Fruit fly (Drosophila melanogaster) whole organism, embryonic: ENCODE measurements around the gene Cka.

Experiments used
- C15 ChIP-seq: fragments of 200-800 bp; sonication (Bioruptor generic); IDR thresholded peaks from 3 replicates; pipeline ENCODE4 v1.3.6; 2022; ENCODE audit warnings: missing biosample characterization, missing genetic modification characterization
- CG10979 ChIP-seq: fragments of 200-800 bp; sonication (Bioruptor generic); optimal IDR thresholded peaks from 2 replicates; lab custom pipeline; 2018; ENCODE audit warnings: missing biosample characterization, mild to moderate bottlenecking, missing genetic modification characterization, moderate library complexity
- CG12744 ChIP-seq: fragments of 200-800 bp; sonication (Bioruptor generic); optimal IDR thresholded peaks from 2 replicates; lab custom pipeline; 2016; ENCODE audit warnings: missing biosample characterization, missing genetic modification characterization
- CG12942 ChIP-seq: fragments of 200-800 bp; sonication (Bioruptor generic); optimal IDR thresholded peaks from 3 replicates; lab custom pipeline; 2016; ENCODE audit warnings: missing biosample characterization, missing genetic modification characterization
- CG13775 ChIP-seq: fragments of 200-800 bp; sonication (Bioruptor generic); optimal IDR thresholded peaks from 3 replicates; lab custom pipeline; 2017; ENCODE audit warnings: missing biosample characterization, mild to moderate bottlenecking, missing genetic modification characterization
- CG14014 ChIP-seq: fragments of 200-800 bp; sonication (Bioruptor generic); IDR thresholded peaks from 2 replicates; pipeline ENCODE4 v1.3.6; 2022; ENCODE audit warnings: missing biosample characterization, missing genetic modification characterization
- CG1603 ChIP-seq: fragments of 200-800 bp; sonication (Bioruptor generic); optimal IDR thresholded peaks from 2 replicates; lab custom pipeline; 2019; ENCODE audit warnings: missing biosample characterization, mild to moderate bottlenecking, missing genetic modification characterization, moderate library complexity
- CG16813 ChIP-seq: fragments of 200-800 bp; sonication (Bioruptor generic); IDR thresholded peaks from 3 replicates; pipeline ENCODE4 v1.3.6; 2022; ENCODE audit warnings: missing biosample characterization, missing genetic modification characterization; ENCODE audit not compliant: partially characterized antibody
- CG1832 ChIP-seq: fragments of 200-800 bp; sonication (Bioruptor generic); optimal IDR thresholded peaks from 2 replicates; lab custom pipeline; 2017; ENCODE audit warnings: missing biosample characterization, mild to moderate bottlenecking, missing genetic modification characterization, inconsistent platforms
- CG2116 ChIP-seq: fragments of 200-800 bp; sonication (Bioruptor generic); optimal IDR thresholded peaks from 3 replicates; lab custom pipeline; 2018; ENCODE audit warnings: missing biosample characterization, mild to moderate bottlenecking, missing genetic modification characterization
- CG30020 ChIP-seq: fragments of 200-800 bp; optimal IDR thresholded peaks from 2 replicates; lab custom pipeline; 2019; ENCODE audit warnings: missing biosample characterization, mild to moderate bottlenecking, missing genetic modification characterization, moderate library complexity
- CG3065 ChIP-seq: fragments of 200-800 bp; sonication (Bioruptor generic); optimal IDR thresholded peaks from 2 replicates; lab custom pipeline; 2016; ENCODE audit warnings: missing biosample characterization, missing genetic modification characterization
- CG32532 ChIP-seq: fragments of 200-800 bp; sonication (Bioruptor generic); IDR thresholded peaks from 2 replicates; pipeline ENCODE4 v1.3.6; 2022; ENCODE audit warnings: missing biosample characterization, missing genetic modification characterization
- CG4424 ChIP-seq: fragments of 200-800 bp; sonication (Bioruptor generic); optimal IDR thresholded peaks from 3 replicates; lab custom pipeline; 2016; ENCODE audit warnings: missing biosample characterization, missing genetic modification characterization
- CG4820 ChIP-seq: fragments of 200-800 bp; sonication (Bioruptor generic); optimal IDR thresholded peaks from 3 replicates; lab custom pipeline; 2016; ENCODE audit warnings: missing biosample characterization, missing genetic modification characterization
- CG5245 ChIP-seq: fragments of 200-800 bp; sonication (Bioruptor generic); optimal IDR thresholded peaks from 3 replicates; lab custom pipeline; 2016; ENCODE audit warnings: missing biosample characterization, missing genetic modification characterization
- CG6813 ChIP-seq: fragments of 200-800 bp; sonication (Bioruptor generic); optimal IDR thresholded peaks from 2 replicates; lab custom pipeline; 2017; ENCODE audit warnings: missing biosample characterization, missing genetic modification characterization, mild to moderate bottlenecking, moderate library complexity, missing genetic modification reagents
- CG9215 ChIP-seq: fragments of 200-800 bp; sonication (Bioruptor generic); IDR thresholded peaks from 2 replicates; pipeline ENCODE4 v1.3.6; 2022; ENCODE audit warnings: missing biosample characterization, missing genetic modification characterization
- CG9797 ChIP-seq: fragments of 200-800 bp; sonication (Bioruptor generic); optimal IDR thresholded peaks from 3 replicates; lab custom pipeline; 2018; ENCODE audit warnings: missing biosample characterization, mild to moderate bottlenecking, missing genetic modification characterization
- Dbx ChIP-seq: fragments of 200-800 bp; sonication (Bioruptor generic); IDR thresholded peaks from 3 replicates; pipeline ENCODE4 v1.3.6; 2022; ENCODE audit warnings: missing biosample characterization, missing genetic modification characterization
- Dll ChIP-seq: fragments of 200-800 bp; sonication (Bioruptor generic); IDR thresholded peaks from 4 replicates; pipeline ENCODE4 v1.3.6; 2022; ENCODE audit warnings: missing biosample characterization, missing genetic modification characterization; ENCODE audit not compliant: partially characterized antibody
- E2f2 ChIP-seq: fragments of 200-800 bp; sonication (Bioruptor generic); IDR thresholded peaks from 2 replicates; pipeline ENCODE4 v1.3.6; 2022; ENCODE audit warnings: missing biosample characterization, missing genetic modification characterization
- ERR ChIP-seq: fragments of 200-800 bp; sonication (Bioruptor generic); optimal IDR thresholded peaks from 2 replicates; lab custom pipeline; 2016; ENCODE audit warnings: missing biosample characterization, missing genetic modification characterization
- H2.0 ChIP-seq: fragments of 200-800 bp; sonication (Bioruptor generic); IDR thresholded peaks from 2 replicates; pipeline ENCODE4 v1.3.6; 2022; ENCODE audit warnings: missing biosample characterization, missing genetic modification characterization
- MESR4 ChIP-seq: fragments of 200-800 bp; sonication (Bioruptor generic); optimal IDR thresholded peaks from 2 replicates; lab custom pipeline; 2018; ENCODE audit warnings: missing biosample characterization, mild to moderate bottlenecking, missing genetic modification characterization, moderate library complexity
- Max ChIP-seq: fragments of 200-800 bp; sonication (Bioruptor generic); optimal IDR thresholded peaks from 2 replicates; lab custom pipeline; 2016; ENCODE audit warnings: missing biosample characterization, mild to moderate bottlenecking, missing genetic modification characterization
- NfI ChIP-seq: fragments of 200-800 bp; sonication (Bioruptor generic); optimal IDR thresholded peaks from 3 replicates; lab custom pipeline; 2018; ENCODE audit warnings: missing biosample characterization, mild to moderate bottlenecking, missing genetic modification characterization, moderate library complexity
- Optix ChIP-seq: fragments of 200-800 bp; sonication (Bioruptor generic); IDR thresholded peaks from 3 replicates; pipeline ENCODE4 v1.3.6; 2022; ENCODE audit warnings: missing biosample characterization, missing genetic modification characterization
- Rx ChIP-seq: fragments of 200-800 bp; sonication (Bioruptor generic); IDR thresholded peaks from 2 replicates; pipeline ENCODE4 v1.3.6; 2022; ENCODE audit warnings: missing biosample characterization, missing genetic modification characterization
- Scr ChIP-seq: fragments of 200-800 bp; sonication (Bioruptor generic); IDR thresholded peaks from 2 replicates; pipeline ENCODE4 v1.3.6; 2022; ENCODE audit warnings: missing biosample characterization, missing genetic modification characterization; ENCODE audit not compliant: partially characterized antibody
- Xbp1 ChIP-seq: fragments of 200-800 bp; sonication (Bioruptor generic); optimal IDR thresholded peaks from 3 replicates; lab custom pipeline; 2016; ENCODE audit warnings: missing biosample characterization, mild to moderate bottlenecking, missing genetic modification characterization
- ase ChIP-seq: fragments of 200-800 bp; sonication (Bioruptor generic); IDR thresholded peaks from 3 replicates; pipeline ENCODE4 v1.3.6; 2022; ENCODE audit warnings: missing biosample characterization, missing genetic modification characterization
- az2 ChIP-seq: fragments of 200-800 bp; sonication (Bioruptor generic); optimal IDR thresholded peaks from 3 replicates; lab custom pipeline; 2016; ENCODE audit warnings: missing biosample characterization, missing genetic modification characterization
- bcd ChIP-seq: fragments of 200-800 bp; sonication (Bioruptor generic); optimal IDR thresholded peaks from 2 replicates; lab custom pipeline; 2017; ENCODE audit warnings: missing biosample characterization, mild to moderate bottlenecking, missing genetic modification characterization
- bowl ChIP-seq: fragments of 200-800 bp; sonication (Bioruptor generic); IDR thresholded peaks from 2 replicates; pipeline ENCODE4 v1.3.6; 2022; ENCODE audit warnings: missing biosample characterization, missing genetic modification characterization
- cato ChIP-seq: fragments of 200-800 bp; sonication (Bioruptor generic); optimal IDR thresholded peaks from 2 replicates; lab custom pipeline; 2016; ENCODE audit warnings: missing biosample characterization, missing genetic modification characterization, borderline replicate concordance
- dimm ChIP-seq: fragments of 200-800 bp; sonication (Bioruptor generic); IDR thresholded peaks from 2 replicates; pipeline ENCODE4 v1.3.6; 2022; ENCODE audit warnings: missing biosample characterization, missing genetic modification characterization
- dpn ChIP-seq, 2 experiments: fragments of 200-800 bp; sonication (Bioruptor generic); optimal IDR thresholded peaks; 3 replicates each; lab custom pipeline; 2016; ENCODE audit warnings: missing biosample characterization in 2 of 2, missing genetic modification characterization in 2 of 2
- esg ChIP-seq: fragments of 200-800 bp; sonication (Bioruptor generic); conservative IDR thresholded peaks from 2 replicates; pipeline ENCODE4 v1.3.6; 2022; ENCODE audit warnings: missing biosample characterization, missing genetic modification characterization
- gro ChIP-seq: fragments of 200-800 bp; sonication (Bioruptor generic); optimal IDR thresholded peaks from 2 replicates; lab custom pipeline; 2016; ENCODE audit warnings: missing biosample characterization, missing genetic modification characterization
- hkb ChIP-seq, 2 experiments: fragments of 200-800 bp in 1 of 2; fragments of >200 bp in 1 of 2; sonication (Bioruptor generic) in 1 of 2; IDR thresholded peaks in 1 of 2; optimal IDR thresholded peaks in 1 of 2; 2 replicates each; pipeline versions ENCODE4 v1.3.6 to Lab custom; 2017 to 2022; ENCODE audit warnings: missing biosample characterization in 1 of 2, missing genetic modification characterization in 1 of 2
- kah ChIP-seq: fragments of 200-800 bp; sonication (Bioruptor generic); optimal IDR thresholded peaks from 2 replicates; lab custom pipeline; 2018; ENCODE audit warnings: missing biosample characterization, mild to moderate bottlenecking, missing genetic modification characterization
- mam ChIP-seq: fragments of 200-800 bp; sonication (Bioruptor generic); optimal IDR thresholded peaks from 3 replicates; lab custom pipeline; 2016; ENCODE audit warnings: missing biosample characterization, missing genetic modification characterization
- pb ChIP-seq: fragments of 200-800 bp; sonication (Bioruptor generic); optimal IDR thresholded peaks from 3 replicates; lab custom pipeline; 2016; ENCODE audit warnings: missing biosample characterization, missing genetic modification characterization
- sd ChIP-seq: fragments of 200-800 bp; sonication (Bioruptor generic); optimal IDR thresholded peaks from 3 replicates; lab custom pipeline; 2018; ENCODE audit warnings: missing biosample characterization, mild to moderate bottlenecking, missing genetic modification characterization, moderate library complexity
- stc ChIP-seq: fragments of 200-800 bp; sonication (Bioruptor generic); IDR thresholded peaks from 2 replicates; pipeline ENCODE4 v1.3.6; 2022; ENCODE audit warnings: missing biosample characterization, missing genetic modification characterization
- stwl ChIP-seq: fragments of 200-800 bp; sonication (Bioruptor generic); optimal IDR thresholded peaks from 3 replicates; lab custom pipeline; 2018; ENCODE audit warnings: missing biosample characterization, mild to moderate bottlenecking, missing genetic modification characterization, moderate library complexity
- sug ChIP-seq: fragments of 200-800 bp; optimal IDR thresholded peaks from 2 replicates; lab custom pipeline; 2019; ENCODE audit warnings: missing biosample characterization, mild to moderate bottlenecking, missing genetic modification characterization, moderate library complexity
- tna ChIP-seq: fragments of 200-800 bp; sonication (Bioruptor generic); IDR thresholded peaks from 2 replicates; pipeline ENCODE4 v1.3.6; 2022; ENCODE audit warnings: missing biosample characterization, missing genetic modification characterization; ENCODE audit not compliant: partially characterized antibody
- tx ChIP-seq: fragments of 200-800 bp; sonication (Bioruptor generic); optimal IDR thresholded peaks from 2 replicates; lab custom pipeline; 2016; ENCODE audit warnings: missing biosample characterization, missing genetic modification characterization

Gene Cka

DNA sequence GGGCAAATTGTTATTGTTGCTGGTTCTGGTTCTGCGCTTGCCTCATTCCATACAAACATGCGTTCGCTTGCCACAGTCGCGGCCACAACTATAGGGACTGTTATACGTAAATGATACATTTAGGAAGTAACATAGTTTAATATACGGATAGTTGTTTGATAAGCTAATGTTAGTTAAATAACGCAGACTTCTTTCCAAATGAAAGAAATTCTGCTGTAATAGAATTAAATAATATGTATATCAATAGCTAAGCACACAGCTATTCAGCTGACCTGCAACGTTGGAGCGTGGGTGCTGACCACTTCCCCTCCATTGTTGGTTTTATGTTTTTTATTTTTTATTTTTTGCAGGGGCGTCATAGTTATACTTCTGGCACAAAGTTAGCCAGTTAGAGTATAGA, 4.2 kb downstream of the Cka start (continued):
- TF ChIP-seq az2 (peak; percentile 51), CG10979 (peak; percentile 52), stc (GFP tag; lab: Robert Waterston, UW) (peak; percentile 69; the same call in 1 of the 2 replicates), bowl (GFP tag; lab: Robert Waterston, UW) (peak; percentile 48; the same call in 1 of the 2 replicates), CG6813 (GFP tag; lab: Kevin White, UChicago) (no peak), ERR (no peak), Rx (GFP tag; lab: Robert Waterston, UW) (peak; percentile 25; the same call in 1 of the 2 replicates), stwl (tag; lab: Kevin White, UChicago) (no peak), Xbp1 (GFP tag; lab: Kevin White, UChicago) (peak; percentile 70), CG2116 (peak; percentile 6), CG5245 (GFP tag; lab: Kevin White, UChicago) (peak; percentile 39), Scr (no peak), E2f2 (GFP tag; lab: Robert Waterston, UW) (peak; percentile 54), bcd (GFP tag; lab: Kevin White, UChicago) (peak; percentile 32), Optix (GFP tag; lab: Robert Waterston, UW) (0 out of 3 replicates have a peak, but pooled peaks have one; percentile 13), dimm (0 out of 2 replicates have a peak, but pooled peaks have one; percentile 14), MESR4 (GFP tag; lab: Kevin White, UChicago) (no peak), H2.0 (GFP tag; lab: Robert Waterston, UW) (peak; percentile 55; the same call in 1 of the 2 replicates), CG3065 (GFP tag; lab: Kevin White, UChicago) (no peak), CG30020 (tag; lab: Kevin White, UChicago) (no peak), dpn (GFP tag; optimal IDR thresholded peaks at IDR 0.05; lab: Kevin White, UChicago) (peak; percentile 34 to 54), CG4820 (GFP tag; lab: Kevin White, UChicago) (no peak), sd (tag; lab: Kevin White, UChicago) (no peak), hkb (optimal IDR thresholded peaks at IDR 0.05; lab: Kevin White, UChicago) (no peak), hkb (GFP tag; IDR thresholded peaks at IDR 0.05; lab: Robert Waterston, UW) (peak; percentile 86), CG16813 (GFP tag; lab: Robert Waterston, UW) (no peak), NfI (GFP tag; lab: Kevin White, UChicago) (peak; percentile 32), Dll (GFP tag; lab: Robert Waterston, UW) (no peak), CG13775 (GFP tag; lab: Kevin White, UChicago) (peak; percentile 4), CG32532 (GFP tag; lab: Robert Waterston, UW) (peak; percentile 69), Dbx (GFP tag; lab: Robert Waterston, UW) (peak; percentile 46; the same call in 1 of the 3 replicates), esg (GFP tag; lab: Robert Waterston, UW) (peak; percentile 72), gro (GFP tag; lab: Kevin White, UChicago) (peak; percentile 41), CG9215 (GFP tag; lab: Robert Waterston, UW) (peak; percentile 49), cato (GFP tag; lab: Kevin White, UChicago) (no peak), C15 (GFP tag; lab: Robert Waterston, UW) (0 out of 3 replicates have a peak, but pooled peaks have one; percentile 26), CG9797 (no peak), pb (GFP tag; lab: Kevin White, UChicago) (no peak), CG12942 (GFP tag; lab: Kevin White, UChicago) (peak; percentile 14), CG14014 (GFP tag; lab: Robert Waterston, UW) (peak; percentile 68), Max (GFP tag; lab: Kevin White, UChicago) (peak; percentile 24), CG4424 (peak; percentile 12), CG1603 (tag; lab: Kevin White, UChicago) (peak; percentile 71), kah (GFP tag; lab: Kevin White, UChicago) (peak; percentile 18), sug (peak; percentile 18), CG1832 (GFP tag; lab: Kevin White, UChicago) (no peak), tx (peak; percentile 8), tna (GFP tag; lab: Robert Waterston, UW) (no peak), ase (GFP tag; lab: Robert Waterston, UW) (peak; percentile 26; the same call in 1 of the 3 replicates), CG12744 (GFP tag; lab: Kevin White, UChicago) (peak; percentile 7), mam (GFP tag; lab: Kevin White, UChicago) (peak; percentile 48)
